Fruit fly (Drosophila melanogaster) whole organism, prepupa: ENCODE data around the gene Galk.

ENCODE experiments used
- CG1621 ChIP-seq: fragments of 200-800 bp; sonication (Bioruptor generic); optimal IDR thresholded peaks from 3 replicates; lab custom pipeline; 2018; ENCODE audit warnings: missing biosample characterization, mild to moderate bottlenecking, missing genetic modification characterization
- CG16779 ChIP-seq: fragments of 200-800 bp; sonication (Bioruptor generic); optimal IDR thresholded peaks from 3 replicates; lab custom pipeline; 2017; ENCODE audit warnings: missing biosample characterization, mild to moderate bottlenecking, missing genetic modification characterization
- Smox ChIP-seq: fragments of 200-800 bp; sonication (Bioruptor generic); optimal IDR thresholded peaks from 3 replicates; lab custom pipeline; 2016; ENCODE audit warnings: missing biosample characterization, missing genetic modification characterization
- pdm3 ChIP-seq: fragments of 200-800 bp; sonication (Bioruptor generic); optimal IDR thresholded peaks from 3 replicates; lab custom pipeline; 2016; ENCODE audit warnings: missing biosample characterization, missing genetic modification characterization
- vri ChIP-seq: fragments of 200-800 bp; sonication (Bioruptor generic); optimal IDR thresholded peaks from 3 replicates; lab custom pipeline; 2016; ENCODE audit warnings: missing biosample characterization, mild to moderate bottlenecking, missing genetic modification characterization

DNA sequence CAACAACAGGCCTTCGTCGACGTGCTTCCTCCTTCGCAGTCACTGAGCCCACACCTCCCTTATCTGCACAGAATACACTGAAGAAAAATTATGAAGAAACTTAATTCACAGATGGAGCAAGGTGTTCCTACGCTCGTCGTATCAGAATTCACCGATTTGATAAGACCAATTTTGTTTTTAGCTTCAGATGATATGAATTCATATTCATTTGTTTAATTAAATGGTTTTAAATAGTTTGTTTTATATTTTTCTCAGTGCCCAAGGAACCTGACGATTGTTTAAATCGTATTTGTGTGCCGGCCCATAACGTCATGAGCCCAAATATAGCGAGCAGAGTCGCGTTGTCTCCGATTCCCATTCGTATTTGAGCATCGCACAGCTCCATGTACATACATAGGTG, 37.7 kb upstream of the Galk start:
- TF ChIP-seq pdm3 (GFP tag; lab: Kevin White, UChicago) (no peak), CG1621 (no peak), Smox (GFP tag; lab: Kevin White, UChicago) (peak; percentile 19), vri (GFP tag; lab: Kevin White, UChicago) (no peak), CG16779 (tag; lab: Kevin White, UChicago) (no peak)
